Worm (Caenorhabditis elegans) whole organism, midembryonic: Measurements from ENCODE around the gene C09G1.4.

Source experiments
- cog-1 ChIP-seq: sonication (generic microtip); optimal IDR thresholded peaks from 2 replicates; lab custom pipeline; 2016; ENCODE audit warnings: missing genetic modification characterization, missing compliant biosample characterization
- flt-1 ChIP-seq: fragments of 200-800 bp; sonication (Bioruptor generic); IDR thresholded peaks from 2 replicates; pipeline ENCODE4 v1.3.6; 2022; ENCODE audit warnings: missing genetic modification characterization, missing compliant biosample characterization
- klf-2 ChIP-seq: fragments of 200-800 bp; sonication (Bioruptor generic); conservative IDR thresholded peaks from 2 replicates; pipeline ENCODE4 v1.3.6; 2022; ENCODE audit warnings: missing genetic modification reagents, missing genetic modification characterization, missing compliant biosample characterization

DNA sequence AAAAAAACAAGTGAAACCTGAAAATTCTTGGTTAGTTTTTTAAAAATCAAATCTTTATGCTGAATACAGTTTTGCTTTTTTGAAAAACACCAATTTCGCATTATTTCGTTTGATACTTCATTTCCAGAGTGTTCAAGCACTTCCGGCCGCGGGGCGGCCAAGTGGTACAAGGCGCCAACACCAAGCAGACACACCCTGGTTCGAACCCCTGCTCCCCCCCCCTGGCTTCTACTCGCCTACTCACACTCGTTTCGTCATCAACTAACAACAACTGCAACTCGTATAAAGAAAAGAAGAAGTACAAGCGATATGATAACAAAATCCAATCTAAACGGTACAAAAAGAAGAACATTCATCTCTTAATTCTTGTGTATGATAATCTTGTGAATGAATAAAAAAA, 3.6 kb downstream of the C09G1.4 start:
- TF ChIP-seq klf-2 (GFP tag; lab: Robert Waterston, UW) (no peak), flt-1 (GFP tag; lab: Robert Waterston, UW) (no peak), cog-1 (no peak)
